Fruit fly (Drosophila melanogaster) whole organism, adult: ENCODE results near the gene RacGAP84C.

ENCODE experiments used
- CG12768 ChIP-seq: fragments of 200-800 bp; sonication (Bioruptor generic); optimal IDR thresholded peaks from 2 replicates; lab custom pipeline; 2017; ENCODE audit warnings: missing biosample characterization, missing genetic modification characterization, mild to moderate bottlenecking, moderate library complexity, missing genetic modification reagents
- CG14711 ChIP-seq: fragments of 200-800 bp; sonication (Bioruptor generic); optimal IDR thresholded peaks from 2 replicates; lab custom pipeline; 2018; ENCODE audit warnings: missing biosample characterization, mild to moderate bottlenecking, missing genetic modification characterization, moderate library complexity
- CG33017 ChIP-seq: fragments of 200-800 bp; sonication (Bioruptor generic); optimal IDR thresholded peaks from 2 replicates; lab custom pipeline; 2018; ENCODE audit warnings: missing biosample characterization, mild to moderate bottlenecking, missing genetic modification characterization, moderate library complexity
- CG5204 ChIP-seq: fragments of 200-800 bp; sonication (Bioruptor generic); optimal IDR thresholded peaks from 2 replicates; lab custom pipeline; 2016; ENCODE audit warnings: missing biosample characterization, missing genetic modification characterization
- CG7045 ChIP-seq: fragments of 200-800 bp; sonication (Bioruptor generic); optimal IDR thresholded peaks from 2 replicates; lab custom pipeline; 2017; ENCODE audit warnings: missing biosample characterization, mild to moderate bottlenecking, missing genetic modification characterization
- bab1 ChIP-seq: fragments of 200-800 bp; sonication (Bioruptor generic); optimal IDR thresholded peaks from 3 replicates; lab custom pipeline; 2019; ENCODE audit warnings: missing biosample characterization, mild to moderate bottlenecking, missing genetic modification characterization, moderate library complexity
- toe ChIP-seq: fragments of 200-800 bp; sonication (Bioruptor generic); optimal IDR thresholded peaks from 2 replicates; lab custom pipeline; 2016; ENCODE audit warnings: missing biosample characterization, missing genetic modification characterization

- TF ChIP-seq toe (GFP tag; lab: Kevin White, UChicago) (no peak), CG14711 (no peak), CG33017 (no peak), bab1 (no peak), CG5204 (GFP tag; lab: Kevin White, UChicago) (no peak), CG7045 (GFP tag; lab: Kevin White, UChicago) (no peak), CG12768 (GFP tag; lab: Kevin White, UChicago) (no peak)
Measured at dm6 chr3R:7259554-7259953, 26.2 kb upstream of the RacGAP84C start.
